Worm (Caenorhabditis elegans): ENCODE results near the gene F40G12.11.

F40G12.11 gene

ce11 chrV:14324502-14325467 lies 38.8 kb downstream of the F40G12.11 start, which contains the start of the genes F47B8.4 and F47B8.18 (continued):
- TF ChIP-seq F10E7.11 (tag; optimal IDR thresholded peaks at IDR 0.05) (no peak), ztf-28 (GFP tag; IDR thresholded peaks at IDR 0.05) (no peak), snpc-3.4 (tag; optimal IDR thresholded peaks at IDR 0.05) (no peak), C06A6.2 (GFP tag; conservative IDR thresholded peaks at IDR 0.05) (no peak), cebp-2 (GFP tag; IDR thresholded peaks at IDR 0.05) (no peak), nhr-80 (tag; optimal IDR thresholded peaks at IDR 0.05) (peak; percentile 56), akir-1 (GFP tag; optimal IDR thresholded peaks at IDR 0.05) (no peak), B0035.1 (tag; optimal IDR thresholded peaks at IDR 0.05) (no peak)

- TF ChIP-seq repo-1 (tag; optimal IDR thresholded peaks at IDR 0.05) (no peak), lin-54 (GFP tag; optimal IDR thresholded peaks at IDR 0.05) (no peak)
These were observed 41.8 kb downstream of the F40G12.11 start, which contains the start of gene F47B8.5 for ce11 chrV:14327776-14328175. F47B8.5 (minus strand) TSS chrV:14327876.

DNA sequence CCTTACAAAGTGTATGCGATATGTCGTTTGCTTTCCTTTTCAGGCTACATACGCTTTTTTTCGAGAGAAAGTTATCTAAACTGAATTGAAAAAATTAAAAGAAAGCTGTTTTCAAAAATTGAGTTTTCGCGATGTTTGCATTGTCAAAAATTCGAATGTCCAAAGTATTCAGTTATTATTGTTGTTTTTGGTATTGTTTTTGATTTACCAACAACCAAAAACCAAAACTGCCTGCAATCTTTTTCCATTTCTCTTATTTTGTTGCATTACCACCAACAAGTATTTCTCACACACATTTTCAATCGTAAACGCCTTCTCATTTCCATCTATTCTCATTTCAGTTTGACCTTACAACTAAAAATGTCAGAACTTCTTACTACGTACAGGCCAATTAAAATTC lies 42.8 kb downstream of the F40G12.11 start, which contains the start of gene pepm-1:
Gene pepm-1 (plus strand): TSS at position 301 of the 400 bp plus-strand sequence.
- TF ChIP-seq nhr-90 (tag; optimal IDR thresholded peaks at IDR 0.05) = no peak
- TF ChIP-seq fkh-3 (tag; optimal IDR thresholded peaks at IDR 0.05) = no peak
- no peak for TF ChIP-seq sdz-38 (tag; optimal IDR thresholded peaks at IDR 0.05)
- no peak for TF ChIP-seq ceh-79 (tag; optimal IDR thresholded peaks at IDR 0.05)

DNA sequence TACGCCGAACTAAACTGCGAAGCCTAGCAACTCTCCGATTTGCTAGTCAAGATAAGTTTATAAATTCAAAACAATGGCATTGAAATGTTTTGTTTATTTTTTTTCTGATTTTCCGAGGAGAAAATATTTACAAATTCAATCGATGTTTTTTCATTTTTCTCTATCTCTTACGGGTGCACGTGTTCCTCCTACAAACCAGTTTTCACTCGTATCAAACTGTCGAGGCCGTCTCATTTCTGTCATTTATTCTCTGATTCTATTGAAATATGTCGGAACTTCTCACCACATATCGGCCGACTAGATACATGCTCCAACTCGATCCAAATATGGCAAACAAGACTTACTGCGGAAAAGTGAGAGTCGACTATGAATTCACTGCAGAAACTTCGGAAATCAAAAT lies 45.5 kb downstream of the F40G12.11 start, which contains the start of gene F47B8.8:
Gene F47B8.8 (plus strand): TSS at position 257 of the 400 bp plus-strand sequence.
- TF ChIP-seq bed-1 (GFP tag; IDR thresholded peaks at IDR 0.05) = no peak
- no peak for TF ChIP-seq C06A6.2 (GFP tag; conservative IDR thresholded peaks at IDR 0.05)
- no peak for TF ChIP-seq hlh-26 (GFP tag; conservative IDR thresholded peaks at IDR 0.05)
- TF ChIP-seq Y67H2A.10 (GFP tag; conservative IDR thresholded peaks at IDR 0.05) = no peak
- TF ChIP-seq K11D2.4 (GFP tag; IDR thresholded peaks at IDR 0.05) = no peak
- TF ChIP-seq tlf-1 (GFP tag; optimal IDR thresholded peaks at IDR 0.05) = no peak
- no peak for TF ChIP-seq ceh-58 (GFP tag; IDR thresholded peaks at IDR 0.05)
- TF ChIP-seq efl-1 (GFP tag; optimal IDR thresholded peaks at IDR 0.05) = no peak
- no peak for TF ChIP-seq ekl-4 (GFP tag; IDR thresholded peaks at IDR 0.05)
- no peak for TF ChIP-seq ceh-40 (GFP tag; IDR thresholded peaks at IDR 0.05)
- TF ChIP-seq nfyb-1 (GFP tag; IDR thresholded peaks at IDR 0.05) = no peak
- no peak for TF ChIP-seq cebp-2 (GFP tag; IDR thresholded peaks at IDR 0.05)

- TF ChIP-seq C17E4.6 (GFP tag; IDR thresholded peaks at IDR 0.05) = no peak
- no peak for TF ChIP-seq B0035.1 (tag; optimal IDR thresholded peaks at IDR 0.05)
- no peak for TF ChIP-seq zim-3 (tag; optimal IDR thresholded peaks at IDR 0.05)
- no peak for TF ChIP-seq ccch-3 (GFP tag; optimal IDR thresholded peaks at IDR 0.05)
- no peak for TF ChIP-seq F37B4.10 (GFP tag; IDR thresholded peaks at IDR 0.05)
- no peak for TF ChIP-seq gei-17 (GFP tag; optimal IDR thresholded peaks at IDR 0.05)
- no peak for TF ChIP-seq attf-3 (GFP tag; conservative IDR thresholded peaks at IDR 0.05)
- TF ChIP-seq him-1 (tag; optimal IDR thresholded peaks at IDR 0.05) = no peak
- TF ChIP-seq lin-35 (GFP tag; optimal IDR thresholded peaks at IDR 0.05) = no peak
- no peak for TF ChIP-seq tlf-1 (GFP tag; optimal IDR thresholded peaks at IDR 0.05)
- TF ChIP-seq rcor-1 (GFP tag; IDR thresholded peaks at IDR 0.05) = no peak
- TF ChIP-seq Y79H2A.3 (GFP tag; conservative IDR thresholded peaks at IDR 0.05) = no peak
- no peak for TF ChIP-seq akir-1 (GFP tag; optimal IDR thresholded peaks at IDR 0.05)
- no peak for TF ChIP-seq chd-7 (tag; optimal IDR thresholded peaks at IDR 0.05)
- TF ChIP-seq B0336.3 (GFP tag; IDR thresholded peaks at IDR 0.05) = no peak
These were observed 47.1 kb downstream of the F40G12.11 start, which contains the start of gene srm-4 for ce11 chrV:14333116-14333515. srm-4 (plus strand) TSS chrV:14333416.
